Fruit fly (Drosophila melanogaster) S2 (cell line): ENCODE data around the gene CG3764.

ENCODE experiments used
- CG8478 ChIP-seq: fragments of >200 bp; optimal IDR thresholded peaks from 2 replicates; lab custom pipeline; 2018
- CTCF ChIP-seq, 2 experiments: fragments of >200 bp; optimal IDR thresholded peaks; 2 replicates each; lab custom pipeline; 2018

- no peak for TF ChIP-seq CG8478 (lab: Kevin White, UChicago)
- no peak for TF ChIP-seq CTCF (optimal IDR thresholded peaks at IDR 0.05; lab: Kevin White, UChicago)
Observed at dm6 chr3L:16969652-16970109, 42.7 kb downstream of the CG3764 start, which contains the start of gene Exn.
